Worm (Caenorhabditis elegans) whole organism, mixed stage, embryonic: ENCODE measurements around the gene srx-86.

Source experiments
- M03D4.4 ChIP-seq: sonication (generic microtip); optimal IDR thresholded peaks from 2 replicates; lab custom pipeline; 2017; ENCODE audit warnings: mild to moderate bottlenecking, missing genetic modification characterization, missing compliant biosample characterization
- elt-3 ChIP-seq: fragments of 150-350 bp; optimal IDR thresholded peaks from 2 replicates; lab custom pipeline; 2014; ENCODE audit warnings: missing biosample characterization, missing genetic modification characterization
- lsy-2 ChIP-seq: fragments of 150-350 bp; optimal IDR thresholded peaks from 2 replicates; lab custom pipeline; 2014; ENCODE audit warnings: missing biosample characterization, missing genetic modification characterization
- mls-2 ChIP-seq: sonication (generic microtip); optimal IDR thresholded peaks from 2 replicates; lab custom pipeline; 2016; ENCODE audit warnings: mild to moderate bottlenecking, missing genetic modification characterization, moderate library complexity, missing compliant biosample characterization
- nhr-237 ChIP-seq: fragments of 150-350 bp; optimal IDR thresholded peaks from 2 replicates; lab custom pipeline; 2014; ENCODE audit warnings: missing biosample characterization, missing genetic modification characterization
- snpc-4 ChIP-seq: fragments of 150-350 bp; optimal IDR thresholded peaks from 2 replicates; lab custom pipeline; 2014; ENCODE audit warnings: missing biosample characterization, missing genetic modification characterization

ce11 chrV:11593888-11594287 lies 31.1 kb downstream of the srx-86 start:
- no peak for TF ChIP-seq elt-3
- no peak for TF ChIP-seq mls-2 (tag; lab: Kevin White, UChicago)
- no peak for TF ChIP-seq lsy-2
- no peak for TF ChIP-seq M03D4.4 (tag; lab: Kevin White, UChicago)
- no peak for TF ChIP-seq nhr-237 (tag; lab: Kevin White, UChicago)
- TF ChIP-seq snpc-4 = no peak
